Fruit fly (Drosophila melanogaster) whole organism, embryonic: Measurements from ENCODE around the gene CG3117.
A peak's percentile ranks its signal among the peaks of the same experiment; 100 is the strongest.

ENCODE experiments used
- Adf1 ChIP-seq: fragments of 200-800 bp; sonication (Bioruptor generic); IDR thresholded peaks from 2 replicates; pipeline ENCODE4 v1.3.6; 2022; ENCODE audit warnings: missing biosample characterization, missing genetic modification characterization
- CG10267 ChIP-seq: fragments of 200-800 bp; sonication (Bioruptor generic); optimal IDR thresholded peaks from 2 replicates; lab custom pipeline; 2018; ENCODE audit warnings: missing biosample characterization, mild to moderate bottlenecking, missing genetic modification characterization, moderate library complexity
- CG10431 ChIP-seq: fragments of 200-800 bp; sonication (Bioruptor generic); optimal IDR thresholded peaks from 3 replicates; lab custom pipeline; 2018; ENCODE audit warnings: missing biosample characterization, mild to moderate bottlenecking, missing genetic modification characterization
- CG12071 ChIP-seq: fragments of 200-800 bp; sonication (Bioruptor generic); optimal IDR thresholded peaks from 3 replicates; lab custom pipeline; 2018; ENCODE audit warnings: missing biosample characterization, mild to moderate bottlenecking, missing genetic modification characterization
- CG12104 ChIP-seq: fragments of 200-800 bp; sonication (Bioruptor generic); optimal IDR thresholded peaks from 3 replicates; lab custom pipeline; 2016; ENCODE audit warnings: missing biosample characterization, missing genetic modification characterization
- CG12155 ChIP-seq: fragments of 200-800 bp; sonication (Bioruptor generic); optimal IDR thresholded peaks from 3 replicates; lab custom pipeline; 2016; ENCODE audit warnings: missing biosample characterization, missing genetic modification characterization
- CG12219 ChIP-seq: fragments of 200-800 bp; sonication (Bioruptor generic); optimal IDR thresholded peaks from 3 replicates; lab custom pipeline; 2018; ENCODE audit warnings: missing biosample characterization, mild to moderate bottlenecking, missing genetic modification characterization
- CG13894 ChIP-seq: fragments of 200-800 bp; sonication (Bioruptor generic); optimal IDR thresholded peaks from 3 replicates; lab custom pipeline; 2018; ENCODE audit warnings: missing biosample characterization, mild to moderate bottlenecking, missing genetic modification characterization, moderate library complexity
- CG15601 ChIP-seq: fragments of 200-800 bp; sonication (Bioruptor generic); optimal IDR thresholded peaks from 3 replicates; lab custom pipeline; 2019; ENCODE audit warnings: missing biosample characterization, mild to moderate bottlenecking, missing genetic modification characterization, moderate library complexity
- CG17385 ChIP-seq: fragments of 200-800 bp; sonication (Bioruptor generic); optimal IDR thresholded peaks from 3 replicates; lab custom pipeline; 2018; ENCODE audit warnings: missing biosample characterization, mild to moderate bottlenecking, missing genetic modification characterization
- CG34224 ChIP-seq: fragments of 200-800 bp; sonication (Bioruptor generic); IDR thresholded peaks from 3 replicates; pipeline ENCODE4 v1.3.6; 2022; ENCODE audit warnings: missing biosample characterization, missing genetic modification characterization; ENCODE audit not compliant: partially characterized antibody
- CG3838 ChIP-seq: fragments of 200-800 bp; sonication (Bioruptor generic); optimal IDR thresholded peaks from 3 replicates; lab custom pipeline; 2016; ENCODE audit warnings: missing biosample characterization, missing genetic modification characterization
- CG4707 ChIP-seq: fragments of 200-800 bp; sonication (Bioruptor generic); optimal IDR thresholded peaks from 2 replicates; lab custom pipeline; 2018; ENCODE audit warnings: missing biosample characterization, mild to moderate bottlenecking, missing genetic modification characterization, moderate library complexity
- CG5180 ChIP-seq: fragments of 200-800 bp; sonication (Bioruptor generic); optimal IDR thresholded peaks from 3 replicates; lab custom pipeline; 2017; ENCODE audit warnings: missing biosample characterization, missing genetic modification characterization, mild to moderate bottlenecking, moderate library complexity, missing genetic modification reagents
- CG6791 ChIP-seq: fragments of 200-800 bp; sonication (Bioruptor generic); IDR thresholded peaks from 3 replicates; pipeline ENCODE4 v1.3.6; 2022; ENCODE audit warnings: missing biosample characterization, missing genetic modification characterization; ENCODE audit not compliant: partially characterized antibody
- CG7745 ChIP-seq: fragments of 200-800 bp; sonication (Bioruptor generic); optimal IDR thresholded peaks from 2 replicates; lab custom pipeline; 2018; ENCODE audit warnings: missing biosample characterization, mild to moderate bottlenecking, missing genetic modification characterization, moderate library complexity
- CG8290 ChIP-seq, 3 experiments: fragments of 200-800 bp; sonication (Bioruptor generic); optimal IDR thresholded peaks; 2 replicates each; lab custom pipeline; 2016 to 2019; ENCODE audit warnings: missing biosample characterization in 3 of 3, missing genetic modification characterization in 3 of 3, mild to moderate bottlenecking in 2 of 3, moderate library complexity in 1 of 3
- CG8924 ChIP-seq: fragments of 200-800 bp; optimal IDR thresholded peaks from 3 replicates; lab custom pipeline; 2019; ENCODE audit warnings: missing biosample characterization, mild to moderate bottlenecking, missing genetic modification characterization, moderate library complexity
- CG9215 ChIP-seq: fragments of 200-800 bp; sonication (Bioruptor generic); IDR thresholded peaks from 2 replicates; pipeline ENCODE4 v1.3.6; 2022; ENCODE audit warnings: missing biosample characterization, missing genetic modification characterization
- CrebB ChIP-seq: fragments of 200-800 bp; sonication (Bioruptor generic); optimal IDR thresholded peaks from 3 replicates; lab custom pipeline; 2018; ENCODE audit warnings: missing biosample characterization, mild to moderate bottlenecking, missing genetic modification characterization
- Dbx ChIP-seq: fragments of 200-800 bp; sonication (Bioruptor generic); IDR thresholded peaks from 3 replicates; pipeline ENCODE4 v1.3.6; 2022; ENCODE audit warnings: missing biosample characterization, missing genetic modification characterization
- Deaf1 ChIP-seq: fragments of 200-800 bp; optimal IDR thresholded peaks from 3 replicates; lab custom pipeline; 2019; ENCODE audit warnings: missing biosample characterization, mild to moderate bottlenecking, missing genetic modification characterization, moderate library complexity
- HLHmδ ChIP-seq: fragments of 200-800 bp; sonication (Bioruptor generic); optimal IDR thresholded peaks from 2 replicates; lab custom pipeline; 2018; ENCODE audit warnings: missing biosample characterization, mild to moderate bottlenecking, missing genetic modification characterization, moderate library complexity
- Hmr ChIP-seq: fragments of 200-800 bp; sonication (Bioruptor generic); optimal IDR thresholded peaks from 3 replicates; lab custom pipeline; 2017; ENCODE audit warnings: mild to moderate bottlenecking, missing biosample characterization, missing genetic modification reagents, missing genetic modification characterization
- NC2α ChIP-seq: fragments of 200-800 bp; sonication (Bioruptor generic); optimal IDR thresholded peaks from 2 replicates; lab custom pipeline; 2016; ENCODE audit warnings: missing biosample characterization, missing genetic modification characterization
- PHDP ChIP-seq: fragments of 200-800 bp; sonication (Bioruptor generic); optimal IDR thresholded peaks from 3 replicates; lab custom pipeline; 2018; ENCODE audit warnings: missing biosample characterization, mild to moderate bottlenecking, missing genetic modification characterization, moderate library complexity
- Rx ChIP-seq: fragments of 200-800 bp; sonication (Bioruptor generic); IDR thresholded peaks from 2 replicates; pipeline ENCODE4 v1.3.6; 2022; ENCODE audit warnings: missing biosample characterization, missing genetic modification characterization
- Xrp1 ChIP-seq: fragments of 200-800 bp; sonication (Bioruptor generic); IDR thresholded peaks from 2 replicates; pipeline ENCODE4 v1.3.6; 2022; ENCODE audit warnings: missing biosample characterization, missing genetic modification characterization
- btn ChIP-seq: fragments of 200-800 bp; sonication (Bioruptor generic); optimal IDR thresholded peaks from 2 replicates; lab custom pipeline; 2016; ENCODE audit warnings: missing biosample characterization, missing genetic modification characterization
- crc ChIP-seq: fragments of 200-800 bp; sonication (Bioruptor generic); optimal IDR thresholded peaks from 2 replicates; lab custom pipeline; 2016; ENCODE audit warnings: missing biosample characterization, missing genetic modification characterization
- grn ChIP-seq: fragments of 200-800 bp; sonication (Bioruptor generic); optimal IDR thresholded peaks from 3 replicates; lab custom pipeline; 2017; ENCODE audit warnings: missing biosample characterization, missing genetic modification characterization
- gro ChIP-seq: fragments of 200-800 bp; sonication (Bioruptor generic); optimal IDR thresholded peaks from 2 replicates; lab custom pipeline; 2016; ENCODE audit warnings: missing biosample characterization, missing genetic modification characterization
- hkb ChIP-seq, 2 experiments: fragments of 200-800 bp in 1 of 2; fragments of >200 bp in 1 of 2; sonication (Bioruptor generic) in 1 of 2; IDR thresholded peaks in 1 of 2; optimal IDR thresholded peaks in 1 of 2; 2 replicates each; pipeline versions ENCODE4 v1.3.6 to Lab custom; 2017 to 2022; ENCODE audit warnings: missing biosample characterization in 1 of 2, missing genetic modification characterization in 1 of 2
- insv ChIP-seq, 2 experiments: fragments of 200-800 bp; sonication (Bioruptor generic); optimal IDR thresholded peaks; 3 replicates each; lab custom pipeline; 2016 to 2018; ENCODE audit warnings: missing biosample characterization in 2 of 2, missing genetic modification characterization in 2 of 2
- onecut ChIP-seq: fragments of 200-800 bp; sonication (Bioruptor generic); IDR thresholded peaks from 2 replicates; pipeline ENCODE4 v1.3.6; 2022; ENCODE audit warnings: missing biosample characterization, missing genetic modification characterization
- otp ChIP-seq: fragments of 200-800 bp; sonication (Bioruptor generic); IDR thresholded peaks from 3 replicates; pipeline ENCODE4, ENCODE4 v1.3.6; 2022; ENCODE audit warnings: missing biosample characterization, missing genetic modification characterization
- pfk ChIP-seq: fragments of 200-800 bp; sonication (Bioruptor generic); optimal IDR thresholded peaks from 2 replicates; lab custom pipeline; 2018; ENCODE audit warnings: missing biosample characterization, mild to moderate bottlenecking, missing genetic modification characterization, moderate library complexity
- psq ChIP-seq: fragments of 200-800 bp; sonication (Bioruptor generic); optimal IDR thresholded peaks from 2 replicates; lab custom pipeline; 2017; ENCODE audit warnings: missing biosample characterization, missing genetic modification characterization
- sens-2 ChIP-seq: fragments of 200-800 bp; sonication (Bioruptor generic); IDR thresholded peaks from 2 replicates; pipeline ENCODE4 v1.3.6; 2022; ENCODE audit warnings: missing biosample characterization, missing genetic modification characterization
- sna ChIP-seq: fragments of 200-800 bp; sonication (Bioruptor generic); IDR thresholded peaks from 2 replicates; pipeline ENCODE4 v1.3.6; 2022; ENCODE audit warnings: missing biosample characterization, missing genetic modification characterization; ENCODE audit not compliant: partially characterized antibody
- sob ChIP-seq: fragments of 200-800 bp; sonication (Bioruptor generic); IDR thresholded peaks from 2 replicates; pipeline ENCODE4 v1.3.6; 2022; ENCODE audit warnings: missing biosample characterization, missing genetic modification characterization
- unpg ChIP-seq: fragments of 200-800 bp; sonication (Bioruptor generic); optimal IDR thresholded peaks from 3 replicates; lab custom pipeline; 2018; ENCODE audit warnings: missing biosample characterization, mild to moderate bottlenecking, missing genetic modification characterization, moderate library complexity
- vvl ChIP-seq: fragments of 200-800 bp; sonication (Bioruptor generic); IDR thresholded peaks from 2 replicates; pipeline ENCODE4 v1.3.6; 2022; ENCODE audit warnings: missing biosample characterization, missing genetic modification characterization

Gene CG3117

dm6 chr2L:2861885-2862620, 15.0 kb upstream of the CG3117 start (continued):
- TF ChIP-seq sna (GFP tag; lab: Robert Waterston, UW) (0 out of 2 replicates have a peak, but pooled peaks have one; percentile 39), Deaf1 (tag; lab: Kevin White, UChicago) (peak; percentile 76)

DNA sequence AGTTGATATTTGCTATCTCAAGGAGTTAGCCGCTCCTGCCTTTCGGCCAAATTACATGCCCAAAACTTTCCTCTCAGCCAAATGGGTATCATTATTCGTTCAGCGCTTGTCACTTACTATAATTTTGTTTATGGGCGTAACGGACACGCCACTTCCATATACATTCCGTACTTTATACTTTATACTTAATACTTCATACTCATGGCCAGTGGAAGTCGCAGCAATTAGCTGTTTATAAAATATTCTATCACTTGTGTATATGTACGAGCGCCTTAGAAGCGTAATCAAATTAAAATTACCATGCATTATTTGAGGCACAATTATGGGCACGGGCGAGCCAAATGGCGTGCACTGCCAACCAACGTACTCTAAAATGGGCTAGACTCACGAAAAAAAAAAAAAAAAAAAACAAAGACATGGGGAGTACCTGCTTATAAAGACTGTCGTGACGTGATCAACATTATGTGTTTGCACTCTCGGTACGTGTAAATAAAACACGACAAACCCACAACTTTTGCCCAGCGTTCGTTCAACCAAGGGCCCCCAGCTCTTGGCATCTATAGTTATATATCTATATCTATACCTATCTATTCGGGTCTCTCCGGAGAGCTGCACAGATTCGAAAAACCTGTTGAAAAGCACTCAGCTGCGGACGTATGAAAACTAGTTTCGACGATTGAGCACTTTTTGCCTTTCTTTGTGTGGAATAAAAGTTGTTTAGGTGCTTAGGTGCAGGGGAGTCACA, 14.3 kb upstream of the CG3117 start:
- TF ChIP-seq Dbx (peak; percentile 7; the same call in 1 of the 3 replicates), pfk (GFP tag; lab: Kevin White, UChicago) (peak; percentile 22), CG12155 (no peak), CG3838 (no peak), CG7745 (peak; percentile 46), psq (GFP tag; lab: Kevin White, UChicago) (no peak), gro (GFP tag; lab: Kevin White, UChicago) (no peak), CG9215 (GFP tag; lab: Robert Waterston, UW) (no peak), hkb (optimal IDR thresholded peaks at IDR 0.05; lab: Kevin White, UChicago) (no peak), hkb (GFP tag; IDR thresholded peaks at IDR 0.05; lab: Robert Waterston, UW) (peak; percentile 16; the same call in 1 of the 2 replicates), insv (GFP tag; optimal IDR thresholded peaks at IDR 0.05; lab: Kevin White, UChicago) (no peak), sob (peak; percentile 57), CrebB (tag; lab: Kevin White, UChicago) (peak; percentile 48), CG6791 (GFP tag; lab: Robert Waterston, UW) (no peak; the same call in 2 of the 3 replicates), CG12219 (GFP tag; lab: Kevin White, UChicago) (peak; percentile 4), unpg (GFP tag; lab: Kevin White, UChicago) (peak; percentile 25), CG4707 (peak; percentile 43), CG10267 (no peak), CG34224 (GFP tag; lab: Robert Waterston, UW) (peak; percentile 21; the same call in 1 of the 3 replicates), CG17385 (peak; percentile 7), Xrp1 (GFP tag; lab: Robert Waterston, UW) (peak; percentile 39; the same call in 1 of the 2 replicates), CG8290 (GFP tag; optimal IDR thresholded peaks at IDR 0.05; lab: Kevin White, UChicago) (peak; percentile 49), CG8290 (tag; optimal IDR thresholded peaks at IDR 0.05; lab: Kevin White, UChicago) (peak; percentile 7 to 9), CG5180 (GFP tag; lab: Kevin White, UChicago) (peak; percentile 24), PHDP (tag; lab: Kevin White, UChicago) (peak; percentile 5), otp (0 out of 3 replicates have a peak, but pooled peaks have one; percentile 30), CG8924 (tag; lab: Kevin White, UChicago) (no peak), Hmr (GFP tag; lab: Kevin White, UChicago) (peak; percentile 23), grn (peak; percentile 32), Adf1 (peak; percentile 18; the same call in 1 of the 2 replicates), vvl (GFP tag; lab: Robert Waterston, UW) (peak; percentile 43; the same call in 1 of the 2 replicates), btn (GFP tag; lab: Kevin White, UChicago) (no peak), CG10431 (peak; percentile 50), CG12071 (GFP tag; lab: Kevin White, UChicago) (peak; percentile 50), sens-2 (GFP tag; lab: Robert Waterston, UW) (0 out of 2 replicates have a peak, but pooled peaks have one; percentile 4), crc (no peak), CG12104 (no peak), onecut (GFP tag; lab: Robert Waterston, UW) (peak; percentile 19; the same call in 1 of the 2 replicates), CG13894 (peak; percentile 99), CG15601 (tag; lab: Kevin White, UChicago) (peak; percentile 47), Deaf1 (tag; lab: Kevin White, UChicago) (no peak), NC2α (GFP tag; lab: Kevin White, UChicago) (no peak), HLHmδ (GFP tag; lab: Kevin White, UChicago) (peak; percentile 63), Rx (no peak)
